Worm (Caenorhabditis elegans): ENCODE measurements around the gene his-3.

The his-3 gene

DNA sequence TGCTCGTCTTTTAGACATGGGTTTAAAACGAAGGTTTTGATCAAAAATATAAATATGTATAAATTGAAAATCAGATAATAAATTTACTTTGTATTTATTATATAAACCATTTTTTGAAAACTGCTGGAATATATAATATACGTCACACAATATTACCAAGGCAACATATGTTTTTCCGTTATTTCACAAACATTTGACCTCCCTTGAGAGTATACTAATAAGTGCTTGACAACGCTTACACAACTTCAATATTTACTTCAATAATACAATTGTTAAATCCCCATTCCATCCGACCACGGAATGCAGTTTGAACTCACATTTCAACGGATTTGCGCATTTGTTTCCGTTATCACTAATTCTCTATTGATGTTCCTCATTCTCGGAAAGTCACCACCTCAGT lies 6.9 kb downstream of the his-3 start, which contains the start of gene str-198:
Gene str-198, plus strand, starts transcription at position 301 of the 400 bp plus-strand sequence.
- no peak for TF ChIP-seq pha-4 (tag; optimal IDR thresholded peaks at IDR 0.05)
- TF ChIP-seq ceh-30 (tag; optimal IDR thresholded peaks at IDR 0.05): no peak
- no peak for TF ChIP-seq ama-1 (optimal IDR thresholded peaks at IDR 0.05)
- no peak for TF ChIP-seq sdc-2 (tag; optimal IDR thresholded peaks at IDR 0.05)
- no peak for TF ChIP-seq mec-3 (tag; optimal IDR thresholded peaks at IDR 0.05; ENCODE audit: borderline replicate concordance)
- TF ChIP-seq fax-1 (tag; optimal IDR thresholded peaks at IDR 0.05): no peak
- TF ChIP-seq tbx-7 (tag; optimal IDR thresholded peaks at IDR 0.05): no peak
- no peak for TF ChIP-seq ceh-31 (tag; optimal IDR thresholded peaks at IDR 0.05)
- no peak for TF ChIP-seq zip-5 (tag; optimal IDR thresholded peaks at IDR 0.05)
- TF ChIP-seq elt-4 (tag; optimal IDR thresholded peaks at IDR 0.05): no peak
- no peak for TF ChIP-seq unc-55 (GFP tag; optimal IDR thresholded peaks at IDR 0.05)

- TF ChIP-seq ceh-19 (GFP tag; optimal IDR thresholded peaks at IDR 0.05) (no peak), hlh-13 (GFP tag; optimal IDR thresholded peaks at IDR 0.05) (no peak), lim-6 (tag; optimal IDR thresholded peaks at IDR 0.05) (no peak), rnt-1 (tag; optimal IDR thresholded peaks at IDR 0.05) (no peak), dmd-4 (tag; optimal IDR thresholded peaks at IDR 0.05; ENCODE audit: borderline replicate concordance) (no peak), fkh-6 (tag; optimal IDR thresholded peaks at IDR 0.05) (no peak), fax-1 (tag; optimal IDR thresholded peaks at IDR 0.05) (no peak), zip-5 (tag; optimal IDR thresholded peaks at IDR 0.05) (no peak)
These were observed 8.6 kb downstream of the his-3 start, which contains the start of gene best-12 for ce11 chrV:16049177-16049576. Gene best-12, plus strand, starts transcription at chrV:16049477.

DNA sequence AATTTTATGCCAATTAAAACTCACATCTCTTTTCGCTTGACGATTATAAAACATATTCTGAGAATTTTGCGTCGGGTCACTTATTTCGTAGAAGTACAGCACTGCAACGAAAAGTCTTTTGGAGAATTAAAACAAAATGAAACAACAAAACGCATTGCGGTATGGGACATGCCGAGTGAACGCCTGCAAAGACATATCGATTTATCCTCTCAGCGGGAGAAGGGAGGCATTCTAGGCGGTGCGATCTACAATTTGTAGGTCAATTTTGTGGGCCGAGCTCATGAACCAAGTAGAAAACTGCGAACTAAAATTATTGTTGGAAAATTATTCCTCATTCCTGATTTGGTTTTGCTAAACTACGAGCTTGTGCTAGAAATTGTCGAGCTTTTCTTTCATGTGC lies 12.8 kb downstream of the his-3 start, which contains the start of gene F14H3.3:
Gene F14H3.3, minus strand, starts transcription at position 101 of the 400 bp plus-strand sequence.
- no peak for TF ChIP-seq pha-4 (tag; optimal IDR thresholded peaks at IDR 0.05)
- TF ChIP-seq hlh-6 (tag; optimal IDR thresholded peaks at IDR 0.05): no peak
- no peak for TF ChIP-seq rnt-1 (tag; optimal IDR thresholded peaks at IDR 0.05)
- TF ChIP-seq ceh-2 (tag; optimal IDR thresholded peaks at IDR 0.05): no peak
- TF ChIP-seq F13H6.1 (tag; optimal IDR thresholded peaks at IDR 0.05): no peak
- no peak for TF ChIP-seq ceh-31 (tag; optimal IDR thresholded peaks at IDR 0.05)
- no peak for TF ChIP-seq gmeb-2 (tag; optimal IDR thresholded peaks at IDR 0.05)
- no peak for TF ChIP-seq hlh-30 (tag; optimal IDR thresholded peaks at IDR 0.05; ENCODE audit: insufficient read depth)
- no peak for TF ChIP-seq mec-3 (tag; optimal IDR thresholded peaks at IDR 0.05; ENCODE audit: borderline replicate concordance)
- TF ChIP-seq fax-1 (tag; optimal IDR thresholded peaks at IDR 0.05): no peak
- TF ChIP-seq fkh-10 (GFP tag; optimal IDR thresholded peaks at IDR 0.05): no peak
- no peak for TF ChIP-seq ztf-16 (tag; optimal IDR thresholded peaks at IDR 0.05)
- TF ChIP-seq nfya-1 (tag; optimal IDR thresholded peaks at IDR 0.05): no peak
- TF ChIP-seq fkh-6 (tag; optimal IDR thresholded peaks at IDR 0.05): no peak
- no peak for TF ChIP-seq ceh-14 (tag; optimal IDR thresholded peaks at IDR 0.05)
- TF ChIP-seq zip-5 (tag; optimal IDR thresholded peaks at IDR 0.05): no peak
- no peak for TF ChIP-seq ceh-48 (tag; optimal IDR thresholded peaks at IDR 0.05)
- TF ChIP-seq Y22D7AL.16 (tag; optimal IDR thresholded peaks at IDR 0.05): no peak
- TF ChIP-seq ahr-1 (tag; optimal IDR thresholded peaks at IDR 0.05): no peak
- no peak for TF ChIP-seq pha-2 (tag; optimal IDR thresholded peaks at IDR 0.05)

ce11 chrV:16055031-16055430 lies 14.4 kb downstream of the his-3 start, which contains the start of gene F14H3.4:
Gene F14H3.4, minus strand, starts transcription at chrV:16055072.
- TF ChIP-seq T23F11.4 (GFP tag; optimal IDR thresholded peaks at IDR 0.05) (no peak), zip-5 (tag; optimal IDR thresholded peaks at IDR 0.05) (no peak), Y22D7AL.16 (tag; optimal IDR thresholded peaks at IDR 0.05) (no peak), ceh-31 (tag; optimal IDR thresholded peaks at IDR 0.05) (no peak), hlh-30 (tag; optimal IDR thresholded peaks at IDR 0.05; ENCODE audit: insufficient read depth) (no peak), ceh-2 (tag; optimal IDR thresholded peaks at IDR 0.05) (no peak), mec-3 (tag; optimal IDR thresholded peaks at IDR 0.05; ENCODE audit: borderline replicate concordance) (no peak), ceh-18 (tag; optimal IDR thresholded peaks at IDR 0.05) (no peak), fkh-10 (GFP tag; optimal IDR thresholded peaks at IDR 0.05) (no peak), K09A11.1 (tag; optimal IDR thresholded peaks at IDR 0.05; ENCODE audit: insufficient read depth) (no peak), C08G9.2 (tag; optimal IDR thresholded peaks at IDR 0.05) (no peak), K02D7.2 (tag; optimal IDR thresholded peaks at IDR 0.05) (no peak)

Measured in whole organism, late embryonic.